Worm (Caenorhabditis elegans) whole organism, mixed stage, embryonic: Measurements from ENCODE around the gene drd-1.

ENCODE experiments used
- flh-1 ChIP-seq: fragments of 200-800 bp; sonication (Bioruptor generic); optimal IDR thresholded peaks from 2 replicates; lab custom pipeline; 2018; ENCODE audit warnings: mild to moderate bottlenecking, missing genetic modification characterization, moderate library complexity, missing compliant biosample characterization
- lin-32 ChIP-seq: fragments of 200-800 bp; sonication (Bioruptor generic); optimal IDR thresholded peaks from 2 replicates; lab custom pipeline; 2018; ENCODE audit warnings: mild to moderate bottlenecking, missing genetic modification characterization, missing compliant biosample characterization
- lsy-2 ChIP-seq: fragments of 150-350 bp; optimal IDR thresholded peaks from 2 replicates; lab custom pipeline; 2014; ENCODE audit warnings: missing biosample characterization, missing genetic modification characterization
- pha-4 ChIP-seq: fragments of 150-350 bp; optimal IDR thresholded peaks from 2 replicates; lab custom pipeline; 2018; ENCODE audit warnings: missing biosample characterization, missing genetic modification reagents, missing genetic modification characterization
- snpc-4 ChIP-seq: fragments of 150-350 bp; optimal IDR thresholded peaks from 2 replicates; lab custom pipeline; 2014; ENCODE audit warnings: missing biosample characterization, missing genetic modification characterization

- TF ChIP-seq flh-1 (GFP tag; lab: Kevin White, UChicago) = no peak
- no peak for TF ChIP-seq pha-4 (tag; lab: Kevin White, UChicago)
- TF ChIP-seq lsy-2 = no peak
- TF ChIP-seq snpc-4 (tag; lab: Kevin White, UChicago) = no peak
- TF ChIP-seq lin-32 (GFP tag; lab: Kevin White, UChicago) = no peak
Measured at ce11 chrII:8417059-8417668, 29.3 kb downstream of the drd-1 start, which contains the start of gene fdgt-2.
